Worm (Caenorhabditis elegans): ENCODE measurements around the gene T07G12.3.
A peak's percentile ranks its signal among the peaks of the same experiment; 100 is the strongest.

T07G12.3 gene

DNA sequence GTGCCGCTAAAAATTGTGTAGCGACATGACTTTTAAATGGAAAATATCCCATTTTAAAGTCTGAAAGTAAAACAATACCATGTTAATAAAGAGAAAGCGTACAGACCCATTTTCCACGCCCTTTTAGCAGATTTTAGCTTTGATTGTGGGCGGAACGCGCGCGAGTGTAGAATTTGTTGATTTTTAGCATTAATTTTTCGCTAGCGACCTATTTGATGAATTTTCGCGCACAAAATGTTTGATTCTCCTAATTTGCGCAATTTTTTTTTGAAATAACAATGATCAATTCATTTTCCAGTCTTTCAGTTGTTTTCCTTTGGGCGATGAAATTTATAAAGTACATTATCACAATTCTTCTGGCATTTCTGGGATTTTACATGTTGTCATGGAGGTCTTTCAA lies at the start of gene T07G12.3:
TSS of gene T07G12.3 (plus strand) at position 301 of the 400 bp plus-strand sequence.
- TF ChIP-seq dao-5 (tag; optimal IDR thresholded peaks at IDR 0.05) = no peak
- no peak for TF ChIP-seq W03F9.2 (tag; optimal IDR thresholded peaks at IDR 0.05)
- no peak for TF ChIP-seq him-1 (tag; optimal IDR thresholded peaks at IDR 0.05)

DNA sequence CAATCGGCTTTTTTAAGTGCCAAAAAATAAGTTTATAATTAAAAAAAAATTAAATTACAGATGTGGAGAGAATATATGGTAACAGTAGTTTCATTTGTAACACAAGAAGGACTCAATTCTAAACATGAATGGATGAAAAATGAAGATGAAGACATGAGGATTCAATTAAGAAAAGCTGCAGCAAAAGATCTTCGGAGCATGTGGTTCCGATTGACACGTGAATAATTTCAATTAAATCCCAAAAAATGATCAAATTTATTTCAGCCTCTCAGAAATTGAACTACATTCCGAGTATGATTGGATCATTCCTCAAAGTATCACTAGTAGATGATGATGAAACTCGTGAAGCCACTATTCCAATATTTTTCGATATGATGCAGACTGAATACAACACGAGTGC lies 44.3 kb upstream of the T07G12.3 start:
- no peak for TF ChIP-seq dao-5 (tag; optimal IDR thresholded peaks at IDR 0.05)
- no peak for TF ChIP-seq him-1 (tag; optimal IDR thresholded peaks at IDR 0.05)
- no peak for TF ChIP-seq W03F9.2 (tag; optimal IDR thresholded peaks at IDR 0.05)

DNA sequence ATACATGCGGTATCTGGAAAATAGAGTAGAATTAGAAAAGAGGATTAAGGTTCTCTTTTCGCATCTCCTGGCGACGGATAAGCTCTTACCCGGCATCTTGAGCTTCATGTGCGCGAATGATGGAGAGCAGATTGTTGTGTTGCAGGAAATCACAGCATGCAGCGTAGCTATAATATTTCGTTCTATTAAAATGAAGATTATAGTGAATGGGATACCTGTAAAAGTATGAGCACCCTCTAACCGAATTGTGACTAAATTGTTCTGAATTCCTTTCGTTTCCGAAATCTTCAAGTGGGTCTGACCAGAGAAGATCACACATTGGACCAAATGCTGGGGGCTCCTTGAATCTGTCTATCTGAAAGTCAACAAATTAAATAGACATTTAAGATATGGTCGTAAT lies 35.3 kb upstream of the T07G12.3 start:
- no peak for TF ChIP-seq him-1 (tag; optimal IDR thresholded peaks at IDR 0.05)
- TF ChIP-seq dao-5 (tag; optimal IDR thresholded peaks at IDR 0.05) = no peak

DNA sequence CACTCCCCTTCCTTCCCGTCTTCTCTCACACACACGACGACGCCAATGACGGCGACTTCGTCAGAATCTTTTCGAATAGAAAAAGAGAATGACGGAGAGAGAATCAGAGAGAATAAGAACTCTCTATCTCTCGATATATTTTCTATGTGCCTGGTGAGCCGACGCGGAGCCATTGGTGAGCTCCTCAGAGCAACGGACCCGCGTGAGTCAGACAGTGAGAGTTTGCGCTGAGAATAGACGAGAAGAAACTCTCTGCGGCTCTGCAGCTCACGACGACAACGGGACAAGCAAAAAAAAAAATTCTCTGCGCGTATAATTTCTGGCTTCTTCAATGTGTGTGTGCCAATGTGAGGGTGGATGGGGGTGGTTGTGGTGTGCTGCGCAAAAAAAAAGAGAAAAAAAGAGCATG lies 33.8 kb upstream of the T07G12.3 start:
- peak; percentile 85 for TF ChIP-seq him-1 (tag; optimal IDR thresholded peaks at IDR 0.05)
- TF ChIP-seq W03F9.2 (tag; optimal IDR thresholded peaks at IDR 0.05) = no peak

DNA sequence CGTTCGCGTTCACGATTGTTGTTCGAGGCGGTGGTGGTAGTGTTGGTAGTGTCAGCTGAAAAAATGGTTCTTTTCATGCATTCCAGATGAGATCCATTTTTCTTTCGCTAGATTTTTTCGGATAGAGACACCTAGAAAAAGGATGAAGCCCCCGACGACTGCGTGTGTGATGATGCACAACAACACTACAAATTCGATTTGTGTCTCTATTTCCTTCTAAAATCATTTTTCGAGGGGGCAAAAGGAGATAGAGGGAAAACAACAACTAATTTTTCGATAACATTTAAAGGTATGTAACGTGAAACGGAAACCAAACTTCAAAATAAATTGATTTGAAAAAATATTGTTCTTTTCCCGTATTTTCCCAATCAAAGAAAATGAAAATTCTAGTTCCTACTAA lies 33.3 kb upstream of the T07G12.3 start:
- TF ChIP-seq dao-5 (tag; optimal IDR thresholded peaks at IDR 0.05) (no peak), him-1 (tag; optimal IDR thresholded peaks at IDR 0.05) (no peak), W03F9.2 (tag; optimal IDR thresholded peaks at IDR 0.05) (no peak)

DNA sequence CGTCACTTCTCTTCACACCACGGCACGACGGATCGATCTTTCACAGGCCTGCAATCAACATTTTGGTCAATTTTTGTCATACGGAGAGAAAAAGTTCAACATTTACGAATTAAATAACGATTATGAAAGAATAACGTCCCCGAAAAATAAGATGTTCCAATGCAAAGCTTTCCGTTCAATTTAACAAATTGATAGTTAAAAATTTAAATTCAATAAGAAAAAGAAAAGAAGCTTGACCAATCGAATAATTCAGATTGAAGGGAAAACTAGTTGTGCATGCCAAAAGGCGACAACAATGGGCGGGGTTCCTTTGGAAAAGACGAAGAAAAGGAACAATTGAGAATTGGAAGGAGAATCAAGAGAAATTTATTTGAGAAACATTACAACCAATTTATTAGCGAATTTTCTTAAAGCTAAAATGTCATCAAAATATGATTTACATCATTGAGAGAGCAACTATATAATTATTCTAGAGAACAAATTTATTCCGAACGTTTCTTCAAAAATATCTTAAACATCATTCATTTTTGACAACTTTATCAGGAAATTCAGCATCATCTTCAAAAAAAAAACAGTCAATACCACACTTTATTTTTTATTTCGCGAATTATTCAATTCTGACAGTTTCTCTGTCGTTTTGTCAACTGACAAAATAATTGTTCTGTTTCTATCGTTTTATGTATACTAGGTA lies 32.0 kb upstream of the T07G12.3 start, which contains the start of gene tax-6:
TSS of gene tax-6 (minus strand) at position 51 of the 691 bp plus-strand sequence.
- no peak for TF ChIP-seq dao-5 (tag; optimal IDR thresholded peaks at IDR 0.05)
- no peak for TF ChIP-seq W03F9.2 (tag; optimal IDR thresholded peaks at IDR 0.05)
- no peak for TF ChIP-seq him-1 (tag; optimal IDR thresholded peaks at IDR 0.05)

DNA sequence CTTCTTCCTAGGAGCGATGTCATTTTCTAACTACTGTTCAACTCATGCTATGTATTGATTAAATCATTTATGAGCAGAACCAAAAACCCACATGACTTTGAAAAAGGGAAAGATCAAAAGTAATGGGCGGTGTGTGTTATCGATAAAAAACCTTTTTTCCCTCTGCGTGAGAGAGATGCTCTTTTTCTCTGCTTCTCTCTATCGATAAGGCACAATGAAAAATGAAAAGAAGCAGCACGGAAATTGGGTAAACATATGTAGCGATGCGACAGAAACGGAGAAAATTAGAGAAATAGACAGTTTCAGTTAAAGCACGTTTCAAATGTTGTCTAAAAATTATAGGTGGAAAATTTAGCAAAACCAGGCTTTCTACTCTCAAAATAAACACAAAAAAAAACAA lies 31.4 kb upstream of the T07G12.3 start:
- peak; percentile 4 for TF ChIP-seq W03F9.2 (tag; optimal IDR thresholded peaks at IDR 0.05)
- TF ChIP-seq him-1 (tag; optimal IDR thresholded peaks at IDR 0.05) = no peak
- TF ChIP-seq dao-5 (tag; optimal IDR thresholded peaks at IDR 0.05) = no peak

DNA sequence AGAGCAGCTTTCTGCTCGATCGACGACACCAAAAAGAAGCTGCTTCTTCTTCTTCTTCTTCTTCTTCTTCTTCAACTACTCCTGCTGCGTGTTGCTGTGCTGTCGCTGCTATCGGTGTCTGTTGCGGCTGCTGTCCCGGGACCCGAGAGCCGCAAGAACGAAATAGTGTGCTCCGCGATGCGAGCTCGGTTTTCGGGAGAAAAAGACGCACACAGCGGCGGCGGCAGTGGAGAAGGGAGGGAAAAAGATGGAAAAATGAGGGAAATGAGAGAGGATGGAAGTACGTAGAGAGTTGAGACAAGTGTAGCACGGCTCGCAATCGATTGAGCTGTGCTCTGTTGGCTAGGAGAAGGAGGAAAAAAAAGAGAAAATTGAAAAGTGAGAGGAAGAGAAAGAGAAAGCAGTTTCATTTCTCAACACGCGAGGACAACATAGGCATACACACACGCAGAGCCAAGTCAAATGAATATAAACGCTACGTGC lies 29.9 kb upstream of the T07G12.3 start:
- TF ChIP-seq W03F9.2 (tag; optimal IDR thresholded peaks at IDR 0.05) (no peak), him-1 (tag; optimal IDR thresholded peaks at IDR 0.05) (peak; percentile 70)

DNA sequence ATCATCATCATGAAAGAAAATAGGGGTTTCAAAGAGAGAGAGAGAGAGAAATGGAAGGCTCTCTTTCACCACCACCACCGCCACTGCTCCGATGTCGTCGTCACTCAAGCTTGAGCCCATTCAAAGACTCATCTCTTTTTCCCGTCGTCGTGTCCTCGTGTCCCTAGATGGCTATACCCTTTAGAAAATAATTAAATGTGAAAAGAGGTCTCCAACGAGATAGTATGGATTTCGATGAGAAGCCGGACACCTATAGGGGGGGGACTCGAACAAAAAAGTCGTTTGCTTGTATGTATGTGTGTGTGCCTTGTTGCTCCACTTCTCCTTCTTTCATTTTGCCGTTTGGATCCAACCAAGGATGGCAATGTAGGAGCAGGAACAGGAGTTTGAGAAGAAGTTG lies 28.7 kb upstream of the T07G12.3 start:
- no peak for TF ChIP-seq dao-5 (tag; optimal IDR thresholded peaks at IDR 0.05)
- TF ChIP-seq W03F9.2 (tag; optimal IDR thresholded peaks at IDR 0.05) = no peak
- no peak for TF ChIP-seq him-1 (tag; optimal IDR thresholded peaks at IDR 0.05)

DNA sequence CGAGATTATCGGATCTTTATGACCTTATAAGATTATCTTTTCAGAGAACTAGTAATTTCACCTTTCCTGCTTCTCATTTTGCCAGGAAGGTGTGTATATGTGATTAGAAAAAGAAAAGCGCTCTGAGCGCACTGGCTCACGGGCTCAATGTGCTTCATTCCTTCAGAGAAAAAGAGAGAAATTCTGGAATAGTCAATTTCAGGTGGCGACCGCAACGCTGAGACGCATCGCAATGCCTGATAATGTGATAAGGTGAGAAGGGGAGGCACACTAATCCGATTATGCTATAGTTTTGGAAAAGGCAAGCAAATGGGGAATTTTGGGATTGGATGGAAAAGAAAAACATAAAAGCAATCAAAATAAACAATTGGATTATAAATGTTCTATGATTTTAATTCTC lies 27.7 kb upstream of the T07G12.3 start:
- TF ChIP-seq him-1 (tag; optimal IDR thresholded peaks at IDR 0.05) (no peak), W03F9.2 (tag; optimal IDR thresholded peaks at IDR 0.05) (no peak), dao-5 (tag; optimal IDR thresholded peaks at IDR 0.05) (no peak)

DNA sequence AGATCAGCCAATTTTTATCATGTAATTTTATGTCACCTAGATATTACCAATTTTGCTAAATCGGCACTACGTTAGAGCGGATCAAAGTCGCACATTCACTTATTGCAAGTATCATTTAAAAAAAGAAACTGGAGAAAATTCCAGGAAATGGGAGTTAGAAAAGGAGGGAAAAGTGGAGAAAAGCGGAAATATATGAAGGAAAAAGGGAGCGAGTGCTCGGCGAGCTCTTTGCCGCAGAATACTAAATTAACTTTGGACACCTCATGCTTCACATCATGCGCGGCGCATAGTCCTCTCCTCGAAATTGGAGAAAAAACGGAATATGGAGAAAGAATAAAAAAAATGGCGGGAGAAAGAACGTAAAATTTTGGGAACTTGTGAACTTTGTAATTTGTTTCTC lies 26.2 kb upstream of the T07G12.3 start:
- TF ChIP-seq him-1 (tag; optimal IDR thresholded peaks at IDR 0.05) (peak; percentile 14), W03F9.2 (tag; optimal IDR thresholded peaks at IDR 0.05) (no peak), dao-5 (tag; optimal IDR thresholded peaks at IDR 0.05) (no peak)

DNA sequence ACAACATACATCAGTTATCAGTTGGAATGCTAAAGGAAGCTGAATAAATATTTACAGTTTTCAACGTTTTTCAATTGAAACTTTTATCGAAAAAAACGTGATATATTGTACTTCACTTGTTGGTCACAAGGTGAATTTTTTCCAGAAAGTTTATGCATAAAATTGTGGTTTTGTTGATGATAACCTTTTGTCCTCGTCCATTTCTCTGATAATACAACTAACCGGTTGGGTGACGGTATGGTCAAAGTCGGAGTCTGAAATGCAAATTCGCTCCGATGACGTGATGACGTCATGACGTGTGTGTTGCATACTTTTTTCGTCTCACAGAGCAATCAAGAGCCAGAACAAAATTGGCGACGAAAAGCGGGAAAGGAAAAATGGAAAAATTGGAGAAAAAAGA lies 22.3 kb upstream of the T07G12.3 start:
- TF ChIP-seq dao-5 (tag; optimal IDR thresholded peaks at IDR 0.05) (no peak), him-1 (tag; optimal IDR thresholded peaks at IDR 0.05) (no peak), W03F9.2 (tag; optimal IDR thresholded peaks at IDR 0.05) (no peak)

DNA sequence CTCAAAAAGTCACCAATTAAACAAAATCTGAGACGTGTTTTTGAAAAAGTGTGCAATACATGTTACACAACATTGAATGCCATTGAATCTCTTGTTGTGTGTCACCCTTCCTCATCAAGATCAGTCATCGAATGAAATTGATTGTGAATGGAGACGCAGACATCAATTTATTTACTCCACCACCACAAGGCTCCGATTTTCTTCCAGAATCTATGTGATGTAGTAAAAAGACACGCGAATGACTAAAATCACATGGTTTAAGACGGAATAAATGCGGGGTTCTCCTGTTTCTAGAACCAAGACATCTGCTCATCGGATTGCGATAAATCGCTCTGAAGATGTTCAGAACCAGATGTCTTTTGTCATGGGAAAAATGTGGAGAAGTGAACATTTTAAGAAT lies 21.0 kb upstream of the T07G12.3 start:
- TF ChIP-seq dao-5 (tag; optimal IDR thresholded peaks at IDR 0.05) = no peak

DNA sequence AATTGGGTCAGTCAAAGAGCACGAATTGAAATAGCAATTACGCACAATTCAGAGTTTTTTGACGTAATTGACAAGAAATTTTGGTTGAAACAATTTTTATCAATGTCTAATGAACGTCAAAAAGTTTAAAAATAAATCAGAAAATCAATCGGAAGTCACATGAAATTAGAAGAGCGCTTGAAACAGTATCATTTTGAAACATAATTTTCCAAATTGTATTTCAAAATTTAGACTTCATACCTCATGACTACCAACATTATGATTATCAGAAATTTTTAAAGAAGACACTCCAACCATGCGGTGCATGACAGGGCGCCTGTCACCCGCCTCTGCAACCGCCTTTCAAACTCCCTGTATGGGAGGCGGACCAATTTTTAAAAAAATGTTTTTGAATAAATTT lies 20.5 kb upstream of the T07G12.3 start:
- no peak for TF ChIP-seq dao-5 (tag; optimal IDR thresholded peaks at IDR 0.05)
- no peak for TF ChIP-seq W03F9.2 (tag; optimal IDR thresholded peaks at IDR 0.05)
- no peak for TF ChIP-seq him-1 (tag; optimal IDR thresholded peaks at IDR 0.05)

DNA sequence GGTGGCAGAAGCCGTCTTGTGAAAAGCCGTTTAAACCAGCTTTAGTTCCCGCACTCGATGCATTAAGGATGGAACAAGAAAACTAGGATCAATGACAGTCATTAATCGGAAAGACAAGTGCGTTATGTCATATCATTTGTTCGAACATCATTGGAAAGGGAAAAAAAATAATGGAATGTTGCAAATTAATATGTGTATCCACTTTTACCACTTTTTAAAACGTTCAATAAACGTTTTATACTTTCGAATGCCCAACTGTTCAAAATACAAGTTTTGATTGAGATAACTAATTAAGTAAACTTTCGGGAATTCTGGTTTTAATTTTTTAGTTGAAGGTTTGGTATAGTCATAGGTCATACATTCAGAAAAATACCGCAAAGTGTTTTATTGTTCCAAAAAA lies 18.6 kb upstream of the T07G12.3 start, which contains the start of gene C02F4.4:
TSS of gene C02F4.4 (minus strand) at position 101 of the 400 bp plus-strand sequence.
- TF ChIP-seq W03F9.2 (tag; optimal IDR thresholded peaks at IDR 0.05) = no peak
- no peak for TF ChIP-seq him-1 (tag; optimal IDR thresholded peaks at IDR 0.05)
- TF ChIP-seq dao-5 (tag; optimal IDR thresholded peaks at IDR 0.05) = no peak

All from whole organism, L4/young adult.